Fruit fly (Drosophila melanogaster) whole organism, embryonic: Measurements from ENCODE around the gene peng.
A peak's percentile ranks its signal among the peaks of the same experiment; 100 is the strongest.

Experiments used
- Aef1 ChIP-seq: fragments of 200-800 bp; sonication (Bioruptor generic); IDR thresholded peaks from 3 replicates; pipeline ENCODE4 v1.3.6; 2022; ENCODE audit warnings: missing biosample characterization, missing genetic modification characterization
- Awh ChIP-seq: fragments of 200-800 bp; sonication (Bioruptor generic); IDR thresholded peaks from 2 replicates; pipeline ENCODE4, ENCODE4 v1.3.6; 2022; ENCODE audit warnings: missing biosample characterization, missing genetic modification characterization
- BEAF-32 ChIP-seq: fragments of 200-800 bp; sonication (Bioruptor generic); optimal IDR thresholded peaks from 3 replicates; lab custom pipeline; 2017; ENCODE audit warnings: missing biosample characterization, missing genetic modification characterization, mild to moderate bottlenecking, moderate library complexity, missing genetic modification reagents
- BtbVII ChIP-seq: fragments of 200-800 bp; sonication (Bioruptor generic); optimal IDR thresholded peaks from 3 replicates; lab custom pipeline; 2017; ENCODE audit warnings: missing biosample characterization, mild to moderate bottlenecking, missing genetic modification characterization
- CG11085 ChIP-seq: fragments of 200-800 bp; sonication (Bioruptor generic); IDR thresholded peaks from 2 replicates; pipeline ENCODE4 v1.3.6; 2022; ENCODE audit warnings: missing biosample characterization, missing genetic modification characterization
- CG13123 ChIP-seq: fragments of 200-800 bp; sonication (Bioruptor generic); optimal IDR thresholded peaks from 2 replicates; lab custom pipeline; 2016; ENCODE audit warnings: missing biosample characterization, missing genetic modification characterization
- CG14965 ChIP-seq: fragments of 200-800 bp; sonication (Bioruptor generic); optimal IDR thresholded peaks from 2 replicates; lab custom pipeline; 2016; ENCODE audit warnings: missing biosample characterization, missing genetic modification characterization, borderline replicate concordance
- CG17612 ChIP-seq: fragments of 200-800 bp; sonication (Bioruptor generic); IDR thresholded peaks from 2 replicates; pipeline ENCODE4 v1.3.6; 2022; ENCODE audit warnings: missing biosample characterization, missing genetic modification characterization
- CG18599 ChIP-seq: fragments of 200-800 bp; sonication (Bioruptor generic); optimal IDR thresholded peaks from 3 replicates; lab custom pipeline; 2017; ENCODE audit warnings: missing biosample characterization, missing genetic modification characterization, mild to moderate bottlenecking, moderate library complexity, missing genetic modification reagents
- CG2199 ChIP-seq: fragments of 200-800 bp; sonication (Bioruptor generic); IDR thresholded peaks from 3 replicates; pipeline ENCODE4 v1.3.6; 2022; ENCODE audit warnings: missing biosample characterization, missing genetic modification characterization
- CG2875 ChIP-seq: fragments of 200-800 bp; sonication (Bioruptor generic); optimal IDR thresholded peaks from 2 replicates; lab custom pipeline; 2017; ENCODE audit warnings: missing biosample characterization, mild to moderate bottlenecking, missing genetic modification characterization, missing genetic modification reagents
- CG30020 ChIP-seq: fragments of 200-800 bp; optimal IDR thresholded peaks from 2 replicates; lab custom pipeline; 2019; ENCODE audit warnings: missing biosample characterization, mild to moderate bottlenecking, missing genetic modification characterization, moderate library complexity
- CG30403 ChIP-seq: fragments of 200-800 bp; sonication (Bioruptor generic); optimal IDR thresholded peaks from 3 replicates; lab custom pipeline; 2016; ENCODE audit warnings: missing biosample characterization, missing genetic modification characterization
- CG31365 ChIP-seq: fragments of 200-800 bp; sonication (Bioruptor generic); optimal IDR thresholded peaks from 2 replicates; lab custom pipeline; 2018; ENCODE audit warnings: missing biosample characterization, mild to moderate bottlenecking, missing genetic modification characterization
- CG4617 ChIP-seq: fragments of 200-800 bp; sonication (Bioruptor generic); optimal IDR thresholded peaks from 3 replicates; lab custom pipeline; 2016; ENCODE audit warnings: missing biosample characterization, missing genetic modification characterization, borderline replicate concordance
- CG6254 ChIP-seq: fragments of 200-800 bp; sonication (Bioruptor generic); optimal IDR thresholded peaks from 3 replicates; lab custom pipeline; 2017; ENCODE audit warnings: mild to moderate bottlenecking, missing biosample characterization, missing genetic modification reagents, missing genetic modification characterization
- CG7357 ChIP-seq: fragments of 200-800 bp; sonication (Bioruptor generic); IDR thresholded peaks from 3 replicates; pipeline ENCODE4 v1.3.6; 2022; ENCODE audit warnings: missing biosample characterization, missing genetic modification characterization
- CG8388 ChIP-seq: fragments of 200-800 bp; sonication (Bioruptor generic); optimal IDR thresholded peaks from 2 replicates; lab custom pipeline; 2019; ENCODE audit warnings: missing biosample characterization, mild to moderate bottlenecking, missing genetic modification characterization, moderate library complexity
- CTCF ChIP-seq: fragments of 200-800 bp; sonication (Bioruptor generic); optimal IDR thresholded peaks from 2 replicates; lab custom pipeline; 2017; ENCODE audit warnings: missing biosample characterization, mild to moderate bottlenecking, missing genetic modification characterization, moderate library complexity
- Camta ChIP-seq: fragments of 200-800 bp; sonication (Bioruptor generic); optimal IDR thresholded peaks from 2 replicates; lab custom pipeline; 2016; ENCODE audit warnings: missing biosample characterization, missing genetic modification characterization
- Dek ChIP-seq: fragments of 200-800 bp; sonication (Bioruptor generic); optimal IDR thresholded peaks from 3 replicates; lab custom pipeline; 2019; ENCODE audit warnings: missing biosample characterization, mild to moderate bottlenecking, missing genetic modification characterization, moderate library complexity
- Dp ChIP-seq: fragments of 200-800 bp; sonication (Bioruptor generic); optimal IDR thresholded peaks from 2 replicates; lab custom pipeline; 2018; ENCODE audit warnings: missing biosample characterization, mild to moderate bottlenecking, missing genetic modification characterization, moderate library complexity
- Hey ChIP-seq: fragments of 200-800 bp; sonication (Bioruptor generic); optimal IDR thresholded peaks from 3 replicates; lab custom pipeline; 2018; ENCODE audit warnings: missing biosample characterization, mild to moderate bottlenecking, missing genetic modification characterization
- NFAT ChIP-seq: fragments of 200-800 bp; sonication (Bioruptor generic); IDR thresholded peaks from 2 replicates; pipeline ENCODE4 v1.3.6; 2022; ENCODE audit warnings: missing biosample characterization, missing genetic modification characterization
- Sox102F ChIP-seq: fragments of 200-800 bp; sonication (Bioruptor generic); optimal IDR thresholded peaks from 2 replicates; lab custom pipeline; 2018; ENCODE audit warnings: missing biosample characterization, mild to moderate bottlenecking, missing genetic modification characterization, moderate library complexity
- ac ChIP-seq: fragments of 200-800 bp; sonication (Bioruptor generic); optimal IDR thresholded peaks from 3 replicates; lab custom pipeline; 2017; ENCODE audit warnings: missing biosample characterization, mild to moderate bottlenecking, missing genetic modification characterization
- amos ChIP-seq: fragments of 200-800 bp; sonication (Bioruptor generic); IDR thresholded peaks from 2 replicates; pipeline ENCODE4 v1.3.6; 2022; ENCODE audit warnings: missing biosample characterization, missing genetic modification characterization; ENCODE audit not compliant: partially characterized antibody
- aop ChIP-seq: fragments of 200-800 bp; sonication (Bioruptor generic); IDR thresholded peaks from 2 replicates; pipeline ENCODE4 v1.3.6; 2022; ENCODE audit warnings: missing biosample characterization, missing genetic modification characterization
- ara ChIP-seq: fragments of 200-800 bp; sonication (Bioruptor generic); IDR thresholded peaks from 2 replicates; pipeline ENCODE4 v1.3.6; 2022; ENCODE audit warnings: missing biosample characterization, missing genetic modification characterization
- bbx ChIP-seq: fragments of 200-800 bp; sonication (Bioruptor generic); IDR thresholded peaks from 2 replicates; pipeline ENCODE4 v1.3.6; 2022; ENCODE audit warnings: missing biosample characterization, missing genetic modification characterization; ENCODE audit not compliant: partially characterized antibody
- caup ChIP-seq: fragments of 200-800 bp; sonication (Bioruptor generic); optimal IDR thresholded peaks from 3 replicates; lab custom pipeline; 2017; ENCODE audit warnings: missing biosample characterization, mild to moderate bottlenecking, missing genetic modification characterization, moderate library complexity; ENCODE audit not compliant: severe bottlenecking
- dm ChIP-seq: fragments of 200-800 bp; sonication (Bioruptor generic); optimal IDR thresholded peaks from 3 replicates; lab custom pipeline; 2016; ENCODE audit warnings: missing biosample characterization, missing genetic modification characterization
- dmrt11E ChIP-seq: fragments of 200-800 bp; sonication (Bioruptor generic); optimal IDR thresholded peaks from 3 replicates; lab custom pipeline; 2018; ENCODE audit warnings: missing biosample characterization, mild to moderate bottlenecking, missing genetic modification characterization, moderate library complexity
- ems ChIP-seq: fragments of 200-800 bp; sonication (Bioruptor generic); optimal IDR thresholded peaks from 3 replicates; lab custom pipeline; 2016; ENCODE audit warnings: missing biosample characterization, missing genetic modification characterization
- ewg ChIP-seq: fragments of 200-800 bp; sonication (Bioruptor generic); optimal IDR thresholded peaks from 3 replicates; lab custom pipeline; 2017; ENCODE audit warnings: mild to moderate bottlenecking, missing biosample characterization, missing genetic modification reagents, missing genetic modification characterization
- eyg ChIP-seq: fragments of 200-800 bp; sonication (Bioruptor generic); optimal IDR thresholded peaks from 3 replicates; lab custom pipeline; 2016; ENCODE audit warnings: missing biosample characterization, missing genetic modification characterization
- fd3F ChIP-seq: fragments of 200-800 bp; sonication (Bioruptor generic); optimal IDR thresholded peaks from 2 replicates; lab custom pipeline; 2018; ENCODE audit warnings: missing biosample characterization, mild to moderate bottlenecking, missing genetic modification characterization, moderate library complexity
- gro ChIP-seq: fragments of 200-800 bp; sonication (Bioruptor generic); optimal IDR thresholded peaks from 2 replicates; lab custom pipeline; 2016; ENCODE audit warnings: missing biosample characterization, missing genetic modification characterization
- hth ChIP-seq: fragments of >200 bp; optimal IDR thresholded peaks from 2 replicates; lab custom pipeline; 2017; ENCODE audit warnings: inconsistent platforms
- insv ChIP-seq, 2 experiments: fragments of 200-800 bp; sonication (Bioruptor generic); optimal IDR thresholded peaks; 3 replicates each; lab custom pipeline; 2016 to 2018; ENCODE audit warnings: missing biosample characterization in 2 of 2, missing genetic modification characterization in 2 of 2
- jigr1 ChIP-seq: fragments of 200-800 bp; sonication (Bioruptor generic); IDR thresholded peaks from 3 replicates; pipeline ENCODE4 v1.3.6; 2022; ENCODE audit warnings: missing biosample characterization, missing genetic modification characterization
- kay ChIP-seq: fragments of 200-800 bp; sonication (Bioruptor generic); optimal IDR thresholded peaks from 2 replicates; lab custom pipeline; 2016; ENCODE audit warnings: missing biosample characterization, missing genetic modification characterization
- lab ChIP-seq: fragments of 200-800 bp; sonication (Bioruptor generic); optimal IDR thresholded peaks from 3 replicates; lab custom pipeline; 2017; ENCODE audit warnings: missing biosample characterization, missing genetic modification characterization, mild to moderate bottlenecking, moderate library complexity, missing genetic modification reagents
- scrt ChIP-seq: fragments of 200-800 bp; sonication (Bioruptor generic); optimal IDR thresholded peaks from 2 replicates; lab custom pipeline; 2018; ENCODE audit warnings: missing biosample characterization, mild to moderate bottlenecking, missing genetic modification characterization, moderate library complexity
- slbo ChIP-seq: fragments of 200-800 bp; sonication (Bioruptor generic); IDR thresholded peaks from 2 replicates; pipeline ENCODE4 v1.3.6; 2022; ENCODE audit warnings: missing biosample characterization, missing genetic modification characterization
- slou ChIP-seq: fragments of 200-800 bp; sonication (Bioruptor generic); optimal IDR thresholded peaks from 3 replicates; lab custom pipeline; 2016; ENCODE audit warnings: missing biosample characterization, missing genetic modification characterization
- sqz ChIP-seq: fragments of 200-800 bp; sonication (Bioruptor generic); optimal IDR thresholded peaks from 3 replicates; lab custom pipeline; 2018; ENCODE audit warnings: missing biosample characterization, mild to moderate bottlenecking, missing genetic modification characterization
- toy ChIP-seq: fragments of 200-800 bp; sonication (Bioruptor generic); IDR thresholded peaks from 2 replicates; pipeline ENCODE4 v1.3.6; 2022; ENCODE audit warnings: missing biosample characterization, missing genetic modification characterization
- wek ChIP-seq: fragments of 200-800 bp; sonication (Bioruptor generic); optimal IDR thresholded peaks from 3 replicates; lab custom pipeline; 2018; ENCODE audit warnings: missing biosample characterization, mild to moderate bottlenecking, missing genetic modification characterization, moderate library complexity
- zen2 ChIP-seq: fragments of 200-800 bp; sonication (Bioruptor generic); IDR thresholded peaks from 3 replicates; pipeline ENCODE4 v1.3.6; 2022; ENCODE audit warnings: missing biosample characterization, missing genetic modification characterization; ENCODE audit not compliant: partially characterized antibody

Gene peng

dm6 chrX:21349800-21350309 lies at the start of gene peng, which contains the start of gene sol (continued):
- peak; percentile 53 for TF ChIP-seq CG13123
- TF ChIP-seq Hey, result no peak
- no peak for TF ChIP-seq Dp (GFP tag; lab: Kevin White, UChicago)
- no peak for TF ChIP-seq wek (GFP tag; lab: Kevin White, UChicago)
- TF ChIP-seq sqz (GFP tag; lab: Kevin White, UChicago), result no peak
- TF ChIP-seq Awh (GFP tag; lab: Robert Waterston, UW), result no peak
- TF ChIP-seq CG11085 (GFP tag; lab: Robert Waterston, UW), result no peak
- peak in 1 of 2 experiments; percentile 45 for TF ChIP-seq insv (GFP tag; optimal IDR thresholded peaks at IDR 0.05; lab: Kevin White, UChicago)
- peak; percentile 71 for TF ChIP-seq Camta (GFP tag; lab: Kevin White, UChicago)
- TF ChIP-seq Aef1, result peak; percentile 56
- peak; percentile 44 for TF ChIP-seq ems (GFP tag; lab: Kevin White, UChicago)
- TF ChIP-seq CG8388 (GFP tag; lab: Kevin White, UChicago), result peak; percentile 61
- TF ChIP-seq dm, result peak; percentile 92
- TF ChIP-seq zen2 (GFP tag; lab: Robert Waterston, UW), result no peak; the same call in 2 of the 3 replicates
- peak; percentile 48; the same call in 1 of the 2 replicates for TF ChIP-seq ara (GFP tag; lab: Robert Waterston, UW)
- peak; percentile 48 for TF ChIP-seq CG4617 (GFP tag; lab: Kevin White, UChicago)
- TF ChIP-seq kay (GFP tag; lab: Kevin White, UChicago), result peak; percentile 40
- no peak for TF ChIP-seq CG2199 (GFP tag; lab: Robert Waterston, UW)
- TF ChIP-seq eyg (GFP tag; lab: Kevin White, UChicago), result peak; percentile 36
- peak; percentile 68 for TF ChIP-seq dmrt11E
- no peak for TF ChIP-seq CG2875 (GFP tag; lab: Kevin White, UChicago)
- TF ChIP-seq CG30403, result peak; percentile 87
- no peak for TF ChIP-seq NFAT (GFP tag; lab: Robert Waterston, UW)
- no peak for TF ChIP-seq CG14965 (GFP tag; lab: Kevin White, UChicago)
- no peak for TF ChIP-seq CG17612
- TF ChIP-seq CG30020 (tag; lab: Kevin White, UChicago), result peak; percentile 56
- peak; percentile 69 for TF ChIP-seq Sox102F (GFP tag; lab: Kevin White, UChicago)
- no peak for TF ChIP-seq CG6254 (GFP tag; lab: Kevin White, UChicago)
- TF ChIP-seq hth (lab: Kevin White, UChicago), result no peak
- TF ChIP-seq lab (GFP tag; lab: Kevin White, UChicago), result no peak
- TF ChIP-seq jigr1, result no peak
- peak; percentile 44 for TF ChIP-seq BEAF-32 (GFP tag; lab: Kevin White, UChicago)
- peak; percentile 77 for TF ChIP-seq slou (GFP tag; lab: Kevin White, UChicago)
- no peak for TF ChIP-seq ac
- peak; percentile 76 for TF ChIP-seq slbo (GFP tag; lab: Robert Waterston, UW)
- TF ChIP-seq caup (GFP tag; lab: Kevin White, UChicago), result peak; percentile 56
- TF ChIP-seq amos, result peak; percentile 35; the same call in 1 of the 2 replicates
- peak; percentile 47 for TF ChIP-seq ewg (GFP tag; lab: Kevin White, UChicago)
- TF ChIP-seq gro (GFP tag; lab: Kevin White, UChicago), result peak; percentile 58
- TF ChIP-seq CG31365 (tag; lab: Kevin White, UChicago), result no peak
- peak; percentile 44 for TF ChIP-seq fd3F
- peak; percentile 18 for TF ChIP-seq CTCF
- no peak for TF ChIP-seq aop (GFP tag; lab: Robert Waterston, UW)
- peak; percentile 47 for TF ChIP-seq BtbVII (GFP tag; lab: Kevin White, UChicago)
- peak; percentile 71 for TF ChIP-seq CG18599 (GFP tag; lab: Kevin White, UChicago)
- TF ChIP-seq scrt (GFP tag; lab: Kevin White, UChicago), result peak; percentile 27
- no peak for TF ChIP-seq toy (GFP tag; lab: Robert Waterston, UW)
- peak; percentile 66 for TF ChIP-seq Dek (tag; lab: Kevin White, UChicago)
- 0 out of 2 replicates have a peak, but pooled peaks have one; percentile 49 for TF ChIP-seq bbx (GFP tag; lab: Robert Waterston, UW)
- TF ChIP-seq CG7357 (GFP tag; lab: Robert Waterston, UW), result peak; percentile 43; the same call in 1 of the 3 replicates
